Worm (Caenorhabditis elegans) whole organism, early embryonic: ENCODE results near the gene fubl-2.

ENCODE experiments used
- B0310.2 ChIP-seq: sonication (generic microtip); optimal IDR thresholded peaks from 2 replicates; lab custom pipeline; 2016; ENCODE audit warnings: mild to moderate bottlenecking, missing genetic modification characterization, missing compliant biosample characterization
- F13C5.2 ChIP-seq: sonication (generic microtip); optimal IDR thresholded peaks from 2 replicates; lab custom pipeline; 2017; ENCODE audit warnings: mild to moderate bottlenecking, missing genetic modification characterization, inconsistent platforms, missing compliant biosample characterization
- aly-1 ChIP-seq: sonication (generic microtip); optimal IDR thresholded peaks from 2 replicates; lab custom pipeline; 2016; ENCODE audit warnings: missing genetic modification characterization, missing compliant biosample characterization
- ama-1 ChIP-seq: fragments of 150-350 bp; optimal IDR thresholded peaks from 2 replicates; lab custom pipeline; 2014
- ceh-13 ChIP-seq: fragments of 200-800 bp; sonication (Bioruptor generic); optimal IDR thresholded peaks from 2 replicates; lab custom pipeline; 2018; ENCODE audit warnings: mild to moderate bottlenecking, missing genetic modification characterization, missing compliant biosample characterization
- ceh-36 ChIP-seq: sonication (generic microtip); optimal IDR thresholded peaks from 2 replicates; lab custom pipeline; 2016; ENCODE audit warnings: missing genetic modification characterization, inconsistent platforms, missing compliant biosample characterization
- ets-7 ChIP-seq: sonication (generic microtip); optimal IDR thresholded peaks from 2 replicates; lab custom pipeline; 2016; ENCODE audit warnings: missing genotype, missing genetic modification characterization, missing compliant biosample characterization
- flt-1 ChIP-seq: fragments of 200-800 bp; sonication (Bioruptor generic); IDR thresholded peaks from 2 replicates; pipeline ENCODE4 v1.3.6; 2022; ENCODE audit warnings: missing genetic modification characterization, missing compliant biosample characterization
- hmbx-1 ChIP-seq: sonication (generic microtip); optimal IDR thresholded peaks from 2 replicates; lab custom pipeline; 2016; ENCODE audit warnings: mild to moderate bottlenecking, missing genetic modification characterization, missing compliant biosample characterization
- hmg-4 ChIP-seq: fragments of 200-800 bp; sonication (Bioruptor generic); optimal IDR thresholded peaks from 2 replicates; lab custom pipeline; 2018; ENCODE audit warnings: mild to moderate bottlenecking, missing genetic modification characterization, missing compliant biosample characterization
- hnd-1 ChIP-seq: sonication (generic microtip); optimal IDR thresholded peaks from 2 replicates; lab custom pipeline; 2016; ENCODE audit warnings: missing genetic modification characterization, missing compliant biosample characterization
- pes-1 ChIP-seq: fragments of 200-800 bp; sonication (Bioruptor generic); IDR thresholded peaks from 2 replicates; pipeline ENCODE4 v1.3.6; 2022; ENCODE audit warnings: missing genetic modification reagents, missing genetic modification characterization, missing compliant biosample characterization
- scrt-1 ChIP-seq: fragments of 200-800 bp; sonication (Bioruptor generic); IDR thresholded peaks from 2 replicates; pipeline ENCODE4 v1.3.6; 2022; ENCODE audit warnings: missing genetic modification characterization, missing compliant biosample characterization
- sea-1 ChIP-seq: fragments of 200-800 bp; sonication (Bioruptor generic); conservative IDR thresholded peaks from 2 replicates; pipeline ENCODE4 v1.3.6; 2022; ENCODE audit warnings: missing genetic modification characterization, missing compliant biosample characterization
- tbx-11 ChIP-seq: fragments of 200-800 bp; sonication (Bioruptor generic); IDR thresholded peaks from 2 replicates; pipeline ENCODE4 v1.3.6; 2022; ENCODE audit warnings: missing genetic modification characterization, missing compliant biosample characterization
- tbx-37 ChIP-seq: fragments of 200-800 bp; sonication (Bioruptor generic); conservative IDR thresholded peaks from 2 replicates; pipeline ENCODE4 v1.3.6; 2022; ENCODE audit warnings: missing genetic modification reagents, missing genetic modification characterization, missing compliant biosample characterization
- tra-4 ChIP-seq: sonication (generic microtip); optimal IDR thresholded peaks from 2 replicates; lab custom pipeline; 2017; ENCODE audit warnings: missing genetic modification characterization, missing compliant biosample characterization

fubl-2 gene

DNA sequence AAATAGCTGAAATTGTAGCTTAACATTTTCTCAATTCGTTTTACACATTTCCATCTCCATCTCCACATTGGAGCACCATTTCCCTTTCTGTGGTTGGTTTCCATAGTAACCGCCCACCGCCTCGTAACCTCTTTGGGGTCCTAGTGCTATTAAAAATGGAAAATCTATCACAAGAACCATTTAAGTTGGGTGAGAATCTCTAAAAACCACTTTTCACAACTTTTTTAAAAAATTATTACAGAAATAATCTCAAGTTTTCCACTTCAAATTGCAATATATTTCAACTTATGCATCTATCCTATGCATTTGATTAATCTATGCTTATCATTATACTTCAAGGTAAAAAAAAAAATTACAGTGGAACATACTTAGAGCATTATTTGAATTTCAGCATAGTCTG, 17.6 kb downstream of the fubl-2 start, which contains the start of gene tmem-17:
Gene tmem-17, plus strand, starts transcription at position 301 of the 400 bp plus-strand sequence.
- TF ChIP-seq ama-1 (no peak), hnd-1 (no peak), F13C5.2 (tag; lab: Kevin White, UChicago) (no peak), aly-1 (tag; lab: Kevin White, UChicago) (no peak), tbx-37 (GFP tag; lab: Robert Waterston, UW) (no peak), ets-7 (no peak), tra-4 (tag; lab: Kevin White, UChicago) (no peak), tbx-11 (no peak), hmg-4 (GFP tag; lab: Kevin White, UChicago) (no peak), hmbx-1 (tag; lab: Kevin White, UChicago) (no peak), flt-1 (GFP tag; lab: Robert Waterston, UW) (no peak), ceh-36 (tag; lab: Kevin White, UChicago) (no peak), pes-1 (no peak)

DNA sequence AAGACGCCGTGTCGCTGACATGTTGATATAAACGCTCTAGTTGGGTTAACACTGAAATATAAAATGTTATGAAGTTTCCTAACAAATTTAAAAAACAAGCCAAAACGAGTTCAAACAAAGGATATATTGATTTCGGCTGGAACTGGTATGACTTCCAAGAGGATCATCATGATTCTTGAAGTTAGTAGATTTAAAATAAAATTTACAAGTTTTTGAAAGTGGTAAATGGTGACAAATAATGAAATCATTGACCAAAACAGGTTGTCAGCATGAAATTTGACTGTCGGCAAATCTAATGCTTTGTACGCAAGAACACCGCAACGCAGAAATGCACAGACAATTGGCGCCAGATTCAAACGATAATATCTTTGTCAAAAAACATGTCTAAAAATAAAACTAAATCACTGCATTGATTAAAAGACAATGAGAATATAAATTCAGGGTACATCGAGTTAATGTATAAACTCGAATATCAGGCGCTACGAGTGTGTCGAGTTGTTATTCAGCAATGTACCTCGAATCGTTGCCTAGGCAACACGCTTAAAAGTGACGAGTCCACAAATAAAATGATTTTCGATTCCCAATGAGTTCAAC, 18.9 kb downstream of the fubl-2 start, which contains the start of the genes ubc-18 and R01H2.8:
Gene ubc-18, minus strand, starts transcription at position 51 of the 594 bp plus-strand sequence.
Gene R01H2.8, plus strand, starts transcription at position 544 of the 594 bp plus-strand sequence.
- TF ChIP-seq ets-7 (no peak), flt-1 (GFP tag; lab: Robert Waterston, UW) (no peak), B0310.2 (tag; lab: Kevin White, UChicago) (no peak), aly-1 (tag; lab: Kevin White, UChicago) (no peak), hnd-1 (no peak), tra-4 (tag; lab: Kevin White, UChicago) (no peak), tbx-37 (GFP tag; lab: Robert Waterston, UW) (no peak), sea-1 (GFP tag; lab: Robert Waterston, UW) (no peak), ama-1 (no peak), hmbx-1 (tag; lab: Kevin White, UChicago) (no peak)

DNA sequence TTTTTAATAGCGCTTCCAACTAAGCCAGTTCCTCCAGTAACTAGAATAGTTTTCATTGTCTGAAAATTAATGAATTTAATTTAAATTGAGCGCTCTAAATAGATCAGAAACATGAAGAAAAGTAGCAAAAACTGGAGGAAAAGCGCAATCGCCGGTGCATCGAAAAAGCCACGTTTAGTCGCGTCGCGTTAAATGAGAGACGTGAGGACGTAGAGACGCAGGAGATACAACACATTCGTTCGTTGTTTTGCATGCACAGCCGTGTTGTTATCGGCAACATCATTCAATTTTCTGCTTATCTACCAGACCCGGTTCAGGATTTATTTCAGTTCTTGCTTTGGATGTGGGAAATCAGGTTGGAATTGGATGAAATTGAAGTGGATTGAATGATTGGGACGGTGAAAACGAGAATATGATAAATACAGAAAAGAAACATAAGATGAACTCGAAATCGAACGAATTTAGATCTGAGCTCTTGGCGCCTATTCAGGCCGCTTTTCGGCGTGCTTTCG, 20.1 kb downstream of the fubl-2 start, which contains the start of gene ger-1:
Gene ger-1, minus strand, starts transcription at position 93 of the 512 bp plus-strand sequence.
- TF ChIP-seq ceh-36 (tag; lab: Kevin White, UChicago) (no peak), flt-1 (GFP tag; lab: Robert Waterston, UW) (no peak), aly-1 (tag; lab: Kevin White, UChicago) (no peak)

DNA sequence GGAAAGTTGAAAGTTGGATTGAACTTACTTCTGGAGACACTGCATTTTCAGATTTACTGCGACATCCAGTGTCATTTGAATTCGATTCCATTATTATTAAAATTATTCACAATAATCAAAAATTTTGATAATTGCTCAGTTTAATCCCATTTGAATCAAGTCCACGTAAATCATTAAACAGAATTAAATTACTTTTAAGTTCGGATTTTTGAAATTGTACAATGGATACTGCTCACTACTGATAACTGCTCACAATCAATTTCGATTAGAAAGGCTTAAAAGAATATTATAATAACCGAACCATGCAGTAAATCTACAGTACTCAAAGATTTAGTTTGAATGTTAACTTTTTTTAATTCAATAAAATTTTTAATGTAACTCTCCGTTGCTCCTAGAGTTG, 23.4 kb downstream of the fubl-2 start, which contains the start of gene R01H2.4:
Gene R01H2.4, minus strand, starts transcription at position 101 of the 400 bp plus-strand sequence.
- no peak for TF ChIP-seq hmbx-1 (tag; lab: Kevin White, UChicago)

DNA sequence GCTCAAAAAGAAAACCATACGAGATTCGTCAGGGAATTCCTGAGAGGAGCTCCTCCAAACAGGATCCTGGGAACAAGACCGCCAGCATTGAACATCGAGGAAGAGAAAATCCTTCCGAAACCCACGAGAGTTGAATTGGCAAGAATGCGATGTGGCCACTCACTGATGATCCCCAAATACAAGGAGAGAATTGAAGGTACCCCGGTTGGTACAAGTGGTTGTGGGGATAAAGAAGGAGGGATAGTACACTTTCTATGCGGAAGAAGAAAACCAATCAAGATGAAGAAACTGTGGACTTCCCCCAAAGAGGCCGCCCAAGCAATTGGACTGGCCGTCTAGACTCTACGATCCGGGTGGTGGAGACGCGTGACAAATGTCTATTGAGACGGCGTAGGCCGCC, 24.5 kb downstream of the fubl-2 start:
- TF ChIP-seq aly-1 (tag; lab: Kevin White, UChicago) (no peak), ceh-36 (tag; lab: Kevin White, UChicago) (no peak), hnd-1 (no peak), B0310.2 (tag; lab: Kevin White, UChicago) (no peak), scrt-1 (no peak), ceh-13 (no peak), pes-1 (no peak), tbx-37 (GFP tag; lab: Robert Waterston, UW) (no peak), hmbx-1 (tag; lab: Kevin White, UChicago) (no peak), flt-1 (GFP tag; lab: Robert Waterston, UW) (no peak), ets-7 (no peak), F13C5.2 (tag; lab: Kevin White, UChicago) (no peak)

DNA sequence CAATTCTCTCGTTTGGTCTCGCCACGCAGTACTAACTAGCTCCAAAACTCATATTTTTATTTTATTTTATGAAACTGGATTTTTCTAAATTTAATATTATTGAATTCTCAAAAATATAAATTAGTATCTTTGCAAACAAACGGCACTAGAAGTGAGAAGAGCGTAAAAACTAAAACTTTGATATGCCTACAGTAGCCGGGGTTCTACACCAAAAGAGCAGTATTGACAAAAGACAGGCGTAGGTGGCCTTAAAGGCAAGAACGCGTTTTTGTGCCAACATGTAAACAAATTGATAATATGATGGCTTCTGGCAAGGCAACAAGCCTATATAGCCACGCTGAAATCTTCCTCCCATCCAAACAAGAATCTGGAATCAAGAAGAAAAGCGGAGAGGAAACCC, 25.0 kb downstream of the fubl-2 start, which contains the start of gene R01H2.1:
Gene R01H2.1, plus strand, starts transcription at position 301 of the 400 bp plus-strand sequence.
- TF ChIP-seq tbx-11 (no peak), F13C5.2 (tag; lab: Kevin White, UChicago) (no peak), hmbx-1 (tag; lab: Kevin White, UChicago) (no peak), scrt-1 (no peak), ceh-13 (no peak), sea-1 (GFP tag; lab: Robert Waterston, UW) (no peak), flt-1 (GFP tag; lab: Robert Waterston, UW) (no peak), tra-4 (tag; lab: Kevin White, UChicago) (no peak), ets-7 (no peak), aly-1 (tag; lab: Kevin White, UChicago) (no peak), pes-1 (no peak)

DNA sequence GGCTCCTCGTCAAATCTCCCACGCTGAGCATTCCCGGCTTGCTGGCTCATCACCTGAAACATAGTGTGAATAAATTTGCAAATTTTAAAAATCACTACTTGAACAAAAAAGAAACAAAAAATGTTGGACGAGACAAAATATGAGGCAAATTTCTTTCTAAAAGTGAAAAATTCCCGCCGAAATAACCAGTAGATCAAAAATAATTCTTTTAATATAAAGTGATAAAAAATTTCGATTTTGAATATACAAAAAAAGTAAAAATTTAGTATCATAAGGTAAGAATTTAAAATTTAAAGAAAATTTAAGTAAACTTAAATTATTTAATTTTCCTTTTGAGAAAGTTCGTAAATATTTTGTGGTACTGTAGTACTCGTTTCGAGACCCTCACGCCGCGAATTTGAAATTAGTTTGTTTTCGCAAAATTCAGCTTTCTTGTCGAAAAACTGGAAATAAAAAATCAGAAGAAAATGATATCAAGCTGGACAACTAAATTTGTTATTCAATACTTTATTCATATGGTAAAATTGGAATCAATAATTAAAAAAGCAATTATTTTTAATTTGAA, 26.9 kb downstream of the fubl-2 start, which contains the start of gene egg-2:
Gene egg-2, minus strand, starts transcription at position 53 of the 565 bp plus-strand sequence.
- TF ChIP-seq tbx-11 (no peak), sea-1 (GFP tag; lab: Robert Waterston, UW) (no peak), pes-1 (no peak), hnd-1 (no peak), aly-1 (tag; lab: Kevin White, UChicago) (no peak), F13C5.2 (tag; lab: Kevin White, UChicago) (no peak), tbx-37 (GFP tag; lab: Robert Waterston, UW) (no peak), B0310.2 (tag; lab: Kevin White, UChicago) (no peak), flt-1 (GFP tag; lab: Robert Waterston, UW) (no peak), ceh-13 (no peak), hmbx-1 (tag; lab: Kevin White, UChicago) (no peak), ceh-36 (tag; lab: Kevin White, UChicago) (no peak), ets-7 (no peak), tra-4 (tag; lab: Kevin White, UChicago) (no peak), scrt-1 (no peak), hmg-4 (GFP tag; lab: Kevin White, UChicago) (no peak), ama-1 (no peak)
